Worm (Caenorhabditis elegans): ENCODE results near the gene M01F1.9.

- TF ChIP-seq ama-1 (optimal IDR thresholded peaks at IDR 0.05) = no peak
- TF ChIP-seq hnd-1 (tag; optimal IDR thresholded peaks at IDR 0.05) = no peak
- TF ChIP-seq ceh-36 (tag; optimal IDR thresholded peaks at IDR 0.05) = no peak
- no peak for TF ChIP-seq aly-1 (tag; optimal IDR thresholded peaks at IDR 0.05)
- no peak for TF ChIP-seq scrt-1 (GFP tag; IDR thresholded peaks at IDR 0.05)
Observed at ce11 chrIII:3471403-3472053, 27.3 kb downstream of the M01F1.9 start, which contains the start of gene rsu-1.
